Fruit fly (Drosophila melanogaster) whole organism, embryonic: ENCODE results near the gene Cpr65Aw.

ENCODE experiments used
- Ada2b ChIP-seq: fragments of 200-800 bp; sonication (Bioruptor generic); IDR thresholded peaks from 2 replicates; pipeline ENCODE4 v1.3.6; 2022; ENCODE audit warnings: missing biosample characterization, missing genetic modification characterization
- CG10267 ChIP-seq: fragments of 200-800 bp; sonication (Bioruptor generic); optimal IDR thresholded peaks from 2 replicates; lab custom pipeline; 2018; ENCODE audit warnings: missing biosample characterization, mild to moderate bottlenecking, missing genetic modification characterization, moderate library complexity
- CG10366 ChIP-seq: fragments of 200-800 bp; sonication (Bioruptor generic); IDR thresholded peaks from 2 replicates; pipeline ENCODE4 v1.3.6; 2022; ENCODE audit warnings: missing biosample characterization, missing genetic modification characterization
- CG10543 ChIP-seq: fragments of 200-800 bp; sonication (Bioruptor generic); optimal IDR thresholded peaks from 3 replicates; lab custom pipeline; 2017; ENCODE audit warnings: missing biosample characterization, mild to moderate bottlenecking, missing genetic modification characterization, moderate library complexity
- CG10979 ChIP-seq: fragments of 200-800 bp; sonication (Bioruptor generic); optimal IDR thresholded peaks from 2 replicates; lab custom pipeline; 2018; ENCODE audit warnings: missing biosample characterization, mild to moderate bottlenecking, missing genetic modification characterization, moderate library complexity
- CG11695 ChIP-seq: fragments of 200-800 bp; sonication (Bioruptor generic); IDR thresholded peaks from 3 replicates; pipeline ENCODE4 v1.3.6; 2022; ENCODE audit warnings: missing biosample characterization, missing genetic modification characterization
- CG13424 ChIP-seq: fragments of 200-800 bp; sonication (Bioruptor generic); optimal IDR thresholded peaks from 2 replicates; lab custom pipeline; 2019; ENCODE audit warnings: missing biosample characterization, mild to moderate bottlenecking, missing genetic modification characterization, moderate library complexity
- CG14014 ChIP-seq: fragments of 200-800 bp; sonication (Bioruptor generic); IDR thresholded peaks from 2 replicates; pipeline ENCODE4 v1.3.6; 2022; ENCODE audit warnings: missing biosample characterization, missing genetic modification characterization
- CG14050 ChIP-seq: fragments of 200-800 bp; sonication (Bioruptor generic); IDR thresholded peaks from 3 replicates; pipeline ENCODE4 v1.3.6; 2022; ENCODE audit warnings: missing biosample characterization, missing genetic modification characterization
- CG15601 ChIP-seq: fragments of 200-800 bp; sonication (Bioruptor generic); optimal IDR thresholded peaks from 3 replicates; lab custom pipeline; 2019; ENCODE audit warnings: missing biosample characterization, mild to moderate bottlenecking, missing genetic modification characterization, moderate library complexity
- CG17359 ChIP-seq: fragments of 200-800 bp; sonication (Bioruptor generic); optimal IDR thresholded peaks from 3 replicates; lab custom pipeline; 2018; ENCODE audit warnings: missing biosample characterization, mild to moderate bottlenecking, missing genetic modification characterization, moderate library complexity
- CG18619 ChIP-seq: fragments of 200-800 bp; sonication (Bioruptor generic); optimal IDR thresholded peaks from 3 replicates; lab custom pipeline; 2017; ENCODE audit warnings: missing biosample characterization, mild to moderate bottlenecking, missing genetic modification characterization
- CG4360 ChIP-seq: fragments of 200-800 bp; sonication (Bioruptor generic); IDR thresholded peaks from 2 replicates; pipeline ENCODE4 v1.3.6; 2022; ENCODE audit warnings: missing biosample characterization, missing genetic modification characterization
- CG4424 ChIP-seq: fragments of 200-800 bp; sonication (Bioruptor generic); optimal IDR thresholded peaks from 3 replicates; lab custom pipeline; 2016; ENCODE audit warnings: missing biosample characterization, missing genetic modification characterization
- CG7963 ChIP-seq: fragments of 200-800 bp; sonication (Bioruptor generic); IDR thresholded peaks from 3 replicates; pipeline ENCODE4 v1.3.6; 2022; ENCODE audit warnings: missing biosample characterization, missing genetic modification characterization; ENCODE audit not compliant: partially characterized antibody
- CG8281 ChIP-seq: fragments of 200-800 bp; sonication (Bioruptor generic); optimal IDR thresholded peaks from 2 replicates; lab custom pipeline; 2018; ENCODE audit warnings: missing biosample characterization, mild to moderate bottlenecking, missing genetic modification characterization, moderate library complexity
- D ChIP-seq, 2 experiments: fragments of 200-800 bp in 1 of 2; fragments of >200 bp in 1 of 2; sonication (Bioruptor generic) in 1 of 2; optimal IDR thresholded peaks; 2 replicates in 1 of 2; 3 replicates in 1 of 2; lab custom pipeline; 2017; ENCODE audit warnings: mild to moderate bottlenecking in 1 of 2, missing biosample characterization in 1 of 2, missing genetic modification characterization in 1 of 2, missing genetic modification reagents in 1 of 2
- Deaf1 ChIP-seq: fragments of 200-800 bp; optimal IDR thresholded peaks from 3 replicates; lab custom pipeline; 2019; ENCODE audit warnings: missing biosample characterization, mild to moderate bottlenecking, missing genetic modification characterization, moderate library complexity
- E2f2 ChIP-seq: fragments of 200-800 bp; sonication (Bioruptor generic); IDR thresholded peaks from 2 replicates; pipeline ENCODE4 v1.3.6; 2022; ENCODE audit warnings: missing biosample characterization, missing genetic modification characterization
- Elba2 ChIP-seq: fragments of 200-800 bp; sonication (Bioruptor generic); optimal IDR thresholded peaks from 3 replicates; lab custom pipeline; 2016; ENCODE audit warnings: missing biosample characterization, missing genetic modification characterization
- Gsc ChIP-seq: fragments of 200-800 bp; sonication (Bioruptor generic); IDR thresholded peaks from 2 replicates; pipeline ENCODE4 v1.3.6; 2022; ENCODE audit warnings: missing biosample characterization, missing genetic modification characterization
- Gug ChIP-seq: fragments of 200-800 bp; sonication (Bioruptor generic); IDR thresholded peaks from 4 replicates; pipeline ENCODE4 v1.3.6; 2022; ENCODE audit warnings: missing biosample characterization, missing genetic modification characterization
- H15 ChIP-seq: fragments of 200-800 bp; sonication (Bioruptor generic); IDR thresholded peaks from 3 replicates; pipeline ENCODE4 v1.3.6; 2022; ENCODE audit warnings: missing biosample characterization, missing genetic modification characterization
- H2.0 ChIP-seq: fragments of 200-800 bp; sonication (Bioruptor generic); IDR thresholded peaks from 2 replicates; pipeline ENCODE4 v1.3.6; 2022; ENCODE audit warnings: missing biosample characterization, missing genetic modification characterization
- Lhr ChIP-seq: fragments of 200-800 bp; sonication (Bioruptor generic); optimal IDR thresholded peaks from 3 replicates; lab custom pipeline; 2017; ENCODE audit warnings: mild to moderate bottlenecking, missing biosample characterization, missing genetic modification reagents, missing genetic modification characterization
- MESR4 ChIP-seq: fragments of 200-800 bp; sonication (Bioruptor generic); optimal IDR thresholded peaks from 2 replicates; lab custom pipeline; 2018; ENCODE audit warnings: missing biosample characterization, mild to moderate bottlenecking, missing genetic modification characterization, moderate library complexity
- NC2β ChIP-seq: fragments of 200-800 bp; sonication (Bioruptor generic); optimal IDR thresholded peaks from 2 replicates; lab custom pipeline; 2016; ENCODE audit warnings: missing biosample characterization, missing genetic modification characterization
- NK7.1 ChIP-seq: fragments of 200-800 bp; sonication (Bioruptor generic); optimal IDR thresholded peaks from 3 replicates; lab custom pipeline; 2016; ENCODE audit warnings: missing biosample characterization, missing genetic modification characterization
- amos ChIP-seq: fragments of 200-800 bp; sonication (Bioruptor generic); IDR thresholded peaks from 2 replicates; pipeline ENCODE4 v1.3.6; 2022; ENCODE audit warnings: missing biosample characterization, missing genetic modification characterization; ENCODE audit not compliant: partially characterized antibody
- bcd ChIP-seq: fragments of 200-800 bp; sonication (Bioruptor generic); optimal IDR thresholded peaks from 2 replicates; lab custom pipeline; 2017; ENCODE audit warnings: missing biosample characterization, mild to moderate bottlenecking, missing genetic modification characterization
- bigmax ChIP-seq: fragments of 200-800 bp; sonication (Bioruptor generic); optimal IDR thresholded peaks from 2 replicates; lab custom pipeline; 2018; ENCODE audit warnings: missing biosample characterization, mild to moderate bottlenecking, missing genetic modification characterization
- bsh ChIP-seq, 2 experiments: fragments of 200-800 bp; sonication (Bioruptor generic); optimal IDR thresholded peaks; 2 replicates each; lab custom pipeline; 2017 to 2018; ENCODE audit warnings: mild to moderate bottlenecking in 2 of 2, missing biosample characterization in 2 of 2, missing genetic modification characterization in 2 of 2, moderate library complexity in 1 of 2
- cato ChIP-seq: fragments of 200-800 bp; sonication (Bioruptor generic); optimal IDR thresholded peaks from 2 replicates; lab custom pipeline; 2016; ENCODE audit warnings: missing biosample characterization, missing genetic modification characterization, borderline replicate concordance
- crc ChIP-seq: fragments of 200-800 bp; sonication (Bioruptor generic); optimal IDR thresholded peaks from 2 replicates; lab custom pipeline; 2016; ENCODE audit warnings: missing biosample characterization, missing genetic modification characterization
- en ChIP-seq: fragments of 200-800 bp; sonication (Bioruptor generic); optimal IDR thresholded peaks from 2 replicates; lab custom pipeline; 2016; ENCODE audit warnings: missing biosample characterization, missing genetic modification characterization
- ewg ChIP-seq: fragments of 200-800 bp; sonication (Bioruptor generic); optimal IDR thresholded peaks from 3 replicates; lab custom pipeline; 2017; ENCODE audit warnings: mild to moderate bottlenecking, missing biosample characterization, missing genetic modification reagents, missing genetic modification characterization
- eyg ChIP-seq: fragments of 200-800 bp; sonication (Bioruptor generic); optimal IDR thresholded peaks from 3 replicates; lab custom pipeline; 2016; ENCODE audit warnings: missing biosample characterization, missing genetic modification characterization
- gcm2 ChIP-seq: fragments of 200-800 bp; sonication (Bioruptor generic); optimal IDR thresholded peaks from 2 replicates; lab custom pipeline; 2016; ENCODE audit warnings: missing biosample characterization, missing genetic modification characterization
- ham ChIP-seq: fragments of 200-800 bp; sonication (Bioruptor generic); IDR thresholded peaks from 2 replicates; pipeline ENCODE4 v1.3.6; 2022; ENCODE audit warnings: missing biosample characterization, missing genetic modification characterization
- hbn ChIP-seq: fragments of 200-800 bp; sonication (Bioruptor generic); IDR thresholded peaks from 2 replicates; pipeline ENCODE4 v1.3.6; 2022; ENCODE audit warnings: missing biosample characterization, missing genetic modification characterization; ENCODE audit not compliant: partially characterized antibody
- luna ChIP-seq: fragments of 200-800 bp; sonication (Bioruptor generic); optimal IDR thresholded peaks from 2 replicates; lab custom pipeline; 2016; ENCODE audit warnings: missing biosample characterization, missing genetic modification characterization
- oc ChIP-seq: fragments of 200-800 bp; sonication (Bioruptor generic); optimal IDR thresholded peaks from 2 replicates; lab custom pipeline; 2018; ENCODE audit warnings: missing biosample characterization, mild to moderate bottlenecking, missing genetic modification characterization, moderate library complexity
- ranshi ChIP-seq: fragments of 200-800 bp; sonication (Bioruptor generic); IDR thresholded peaks from 2 replicates; pipeline ENCODE4 v1.3.6; 2022; ENCODE audit warnings: missing biosample characterization, missing genetic modification characterization
- ro ChIP-seq: fragments of 200-800 bp; sonication (Bioruptor generic); IDR thresholded peaks from 2 replicates; pipeline ENCODE4 v1.3.6; 2022; ENCODE audit warnings: missing biosample characterization, missing genetic modification characterization
- row ChIP-seq: fragments of 200-800 bp; sonication (Bioruptor generic); IDR thresholded peaks from 3 replicates; pipeline ENCODE4 v1.3.6; 2022; ENCODE audit warnings: missing biosample characterization, missing genetic modification characterization
- run ChIP-seq: fragments of 200-800 bp; sonication (Bioruptor generic); optimal IDR thresholded peaks from 3 replicates; lab custom pipeline; 2018; ENCODE audit warnings: missing biosample characterization, mild to moderate bottlenecking, missing genetic modification characterization
- sens ChIP-seq: fragments of 200-800 bp; sonication (Bioruptor generic); peaks from one replicate; lab custom pipeline; 2016; ENCODE audit warnings: missing biosample characterization, missing genetic modification characterization
- sim ChIP-seq: fragments of 200-800 bp; sonication (Bioruptor generic); IDR thresholded peaks from 2 replicates; pipeline ENCODE4 v1.3.6; 2022; ENCODE audit warnings: missing biosample characterization, missing genetic modification characterization
- sr ChIP-seq: fragments of 200-800 bp; sonication (Bioruptor generic); IDR thresholded peaks from 3 replicates; pipeline ENCODE4 v1.3.6; 2022; ENCODE audit warnings: missing biosample characterization, missing genetic modification characterization
- tgo ChIP-seq: fragments of 200-800 bp; sonication (Bioruptor generic); IDR thresholded peaks from 3 replicates; pipeline ENCODE4 v1.3.6; 2022; ENCODE audit warnings: missing biosample characterization, missing genetic modification characterization
- tup ChIP-seq: fragments of 200-800 bp; sonication (Bioruptor generic); optimal IDR thresholded peaks from 2 replicates; lab custom pipeline; 2016; ENCODE audit warnings: missing biosample characterization, mild to moderate bottlenecking, missing genetic modification characterization, moderate library complexity
- zen ChIP-seq: fragments of 200-800 bp; sonication (Bioruptor generic); optimal IDR thresholded peaks from 3 replicates; lab custom pipeline; 2018; ENCODE audit warnings: missing biosample characterization, mild to moderate bottlenecking, missing genetic modification characterization, moderate library complexity

The Cpr65Aw gene

dm6 chr3L:6159863-6160262 is 17.6 kb upstream of the Cpr65Aw start (continued):
- TF ChIP-seq CG10267 (tag; lab: Kevin White, UChicago): peak; percentile 43
- no peak for TF ChIP-seq H15
- no peak for TF ChIP-seq CG10366
- no peak for TF ChIP-seq gcm2 (GFP tag; lab: Kevin White, UChicago)
- TF ChIP-seq CG15601 (tag; lab: Kevin White, UChicago): no peak
- no peak for TF ChIP-seq CG14014
- no peak for TF ChIP-seq CG8281 (tag; lab: Kevin White, UChicago)
- TF ChIP-seq H2.0: no peak
- TF ChIP-seq Lhr (GFP tag; lab: Kevin White, UChicago): no peak
- TF ChIP-seq bsh (GFP tag; optimal IDR thresholded peaks at IDR 0.05; lab: Kevin White, UChicago): peak in 1 of 2 experiments; percentile 17
- TF ChIP-seq row (GFP tag; lab: Robert Waterston, UW): 0 out of 3 replicates have a peak, but pooled peaks have one; percentile 20
- no peak for TF ChIP-seq luna
- TF ChIP-seq Ada2b: no peak
- TF ChIP-seq CG7963 (GFP tag; lab: Robert Waterston, UW): no peak
- no peak for TF ChIP-seq cato (GFP tag; lab: Kevin White, UChicago)
- peak; percentile 7 for TF ChIP-seq CG4424 (GFP tag; lab: Kevin White, UChicago)
- peak; percentile 1 for TF ChIP-seq Deaf1 (tag; lab: Kevin White, UChicago)
- no peak for TF ChIP-seq ro (GFP tag; lab: Robert Waterston, UW)
- TF ChIP-seq CG18619 (GFP tag; lab: Kevin White, UChicago): no peak
- TF ChIP-seq NC2β: no peak
- TF ChIP-seq bcd (GFP tag; lab: Kevin White, UChicago): no peak
- TF ChIP-seq E2f2 (GFP tag; lab: Robert Waterston, UW): no peak
- TF ChIP-seq run (tag; lab: Kevin White, UChicago): no peak
- no peak for TF ChIP-seq Gsc
- TF ChIP-seq amos: no peak
- TF ChIP-seq ham (GFP tag; lab: Robert Waterston, UW): no peak
- no peak for TF ChIP-seq bigmax (GFP tag; lab: Kevin White, UChicago)
- no peak for TF ChIP-seq ranshi (GFP tag; lab: Robert Waterston, UW)
- peak; percentile 55 for TF ChIP-seq sens (GFP tag; lab: Kevin White, UChicago)
- TF ChIP-seq MESR4: no peak
- TF ChIP-seq ewg (GFP tag; lab: Kevin White, UChicago): no peak
- no peak for TF ChIP-seq tgo
- no peak for TF ChIP-seq Elba2 (GFP tag; lab: Kevin White, UChicago)
- no peak for TF ChIP-seq en (GFP tag; lab: Kevin White, UChicago)
- no peak for TF ChIP-seq crc (GFP tag; lab: Kevin White, UChicago)
- TF ChIP-seq D (optimal IDR thresholded peaks at IDR 0.05; lab: Kevin White, UChicago): no peak
- peak; percentile 0 for TF ChIP-seq D (GFP tag; optimal IDR thresholded peaks at IDR 0.05; lab: Kevin White, UChicago)
- no peak for TF ChIP-seq tup (GFP tag; lab: Kevin White, UChicago)
- TF ChIP-seq Gug (GFP tag; lab: Robert Waterston, UW): no peak
- TF ChIP-seq CG10543 (GFP tag; lab: Kevin White, UChicago): no peak
- TF ChIP-seq CG4360 (GFP tag; lab: Robert Waterston, UW): no peak
- peak; percentile 12 for TF ChIP-seq CG13424
- TF ChIP-seq CG11695 (GFP tag; lab: Robert Waterston, UW): no peak
- no peak for TF ChIP-seq CG14050 (GFP tag; lab: Robert Waterston, UW)
- no peak for TF ChIP-seq sim (GFP tag; lab: Robert Waterston, UW)
- no peak for TF ChIP-seq NK7.1 (GFP tag; lab: Kevin White, UChicago)
- no peak for TF ChIP-seq sr
- TF ChIP-seq hbn: no peak
- TF ChIP-seq CG17359 (tag; lab: Kevin White, UChicago): peak; percentile 2
- TF ChIP-seq CG10979 (tag; lab: Kevin White, UChicago): peak; percentile 68
- no peak for TF ChIP-seq oc (tag; lab: Kevin White, UChicago)
- no peak for TF ChIP-seq eyg (GFP tag; lab: Kevin White, UChicago)
- TF ChIP-seq zen: no peak
